Worm (Caenorhabditis elegans) whole organism, midembryonic: ENCODE results near the gene str-178.

Experiments used
- T22C8.4 ChIP-seq: fragments of 200-800 bp; sonication (Bioruptor generic); IDR thresholded peaks from 2 replicates; pipeline ENCODE4 v1.3.6; 2022; ENCODE audit warnings: missing genetic modification characterization, missing compliant biosample characterization
- cog-1 ChIP-seq: sonication (generic microtip); optimal IDR thresholded peaks from 2 replicates; lab custom pipeline; 2016; ENCODE audit warnings: missing genetic modification characterization, missing compliant biosample characterization
- flt-1 ChIP-seq: fragments of 200-800 bp; sonication (Bioruptor generic); IDR thresholded peaks from 2 replicates; pipeline ENCODE4 v1.3.6; 2022; ENCODE audit warnings: missing genetic modification characterization, missing compliant biosample characterization
- klf-2 ChIP-seq: fragments of 200-800 bp; sonication (Bioruptor generic); conservative IDR thresholded peaks from 2 replicates; pipeline ENCODE4 v1.3.6; 2022; ENCODE audit warnings: missing genetic modification reagents, missing genetic modification characterization, missing compliant biosample characterization
- med-1 ChIP-seq: sonication (generic microtip); optimal IDR thresholded peaks from 2 replicates; lab custom pipeline; 2017; ENCODE audit warnings: missing genetic modification characterization, mild to moderate bottlenecking, missing compliant biosample characterization, antibody characterized with exemption, missing genetic modification reagents; ENCODE audit not compliant: insufficient read depth
- tab-1 ChIP-seq: fragments of 200-800 bp; sonication (Bioruptor generic); IDR thresholded peaks from 2 replicates; pipeline ENCODE4 v1.3.6; 2022; ENCODE audit warnings: missing genetic modification characterization, missing compliant biosample characterization
- ztf-29 ChIP-seq: fragments of 200-800 bp; sonication (Bioruptor generic); IDR thresholded peaks from 2 replicates; pipeline ENCODE4 v1.3.6; 2022; ENCODE audit warnings: missing genetic modification reagents, missing genetic modification characterization, missing compliant biosample characterization

DNA sequence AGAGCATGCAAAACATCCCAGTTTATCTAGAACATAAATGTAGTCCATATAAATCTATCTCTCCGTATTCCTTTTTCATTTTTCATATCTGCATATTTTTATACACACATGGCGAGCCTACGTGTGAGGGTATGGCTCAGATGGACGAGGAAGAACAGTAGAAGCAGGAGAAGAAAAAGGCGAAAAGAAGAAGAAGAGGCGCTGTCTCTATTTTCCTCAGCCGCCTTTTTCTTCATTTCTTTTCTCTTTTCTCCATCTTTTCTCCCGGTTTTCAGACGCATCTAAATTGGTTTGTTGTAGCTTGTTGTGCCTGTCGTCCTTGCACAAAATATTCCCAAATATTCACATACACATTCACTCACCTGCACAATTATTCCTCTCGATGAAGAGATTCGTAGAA lies 20.4 kb downstream of the str-178 start, which contains the start of gene K10C8.4:
- TF ChIP-seq tab-1 (GFP tag; lab: Robert Waterston, UW) (no peak), ztf-29 (GFP tag; lab: Robert Waterston, UW) (no peak), T22C8.4 (no peak), cog-1 (tag; lab: Kevin White, UChicago) (no peak), med-1 (GFP tag; lab: Kevin White, UChicago) (no peak), flt-1 (GFP tag; lab: Robert Waterston, UW) (no peak), klf-2 (GFP tag; lab: Robert Waterston, UW) (no peak)
